Worm (Caenorhabditis elegans): ENCODE data around the gene tbx-33.

ce11 chrIII:11683038-11683437 is 46.4 kb upstream of the tbx-33 start:
- TF ChIP-seq dao-5 (tag; optimal IDR thresholded peaks at IDR 0.05): no peak
- no peak for TF ChIP-seq W03F9.2 (tag; optimal IDR thresholded peaks at IDR 0.05)
- no peak for TF ChIP-seq him-1 (tag; optimal IDR thresholded peaks at IDR 0.05)
